Worm (Caenorhabditis elegans): Measurements from ENCODE around the gene ubc-22.

ce11 chrX:8817929-8818328 is 51.0 kb downstream of the ubc-22 start:
- peak; percentile 51 for TF ChIP-seq T22C8.4 (GFP tag; IDR thresholded peaks at IDR 0.05)
- no peak for TF ChIP-seq cog-1 (tag; optimal IDR thresholded peaks at IDR 0.05)

Data from whole organism, midembryonic.